Worm (Caenorhabditis elegans) whole organism, L3 larva: Measurements from ENCODE around the gene D1005.5.
A peak's percentile ranks its signal among the peaks of the same experiment; 100 is the strongest.

Source experiments
- R02D3.7 ChIP-seq: fragments of 150-350 bp; optimal IDR thresholded peaks from 2 replicates; lab custom pipeline; 2014; ENCODE audit warnings: missing biosample characterization, missing genetic modification characterization
- ZK546.5 ChIP-seq: sonication (generic microtip); optimal IDR thresholded peaks from 2 replicates; lab custom pipeline; 2017; ENCODE audit warnings: missing biosample characterization, missing genetic modification characterization
- aly-2 ChIP-seq: fragments of 150-350 bp; optimal IDR thresholded peaks from 2 replicates; lab custom pipeline; 2014; ENCODE audit warnings: missing biosample characterization, missing genetic modification characterization
- ama-1 ChIP-seq: fragments of 150-350 bp; optimal IDR thresholded peaks from 2 replicates; lab custom pipeline; 2018
- ceh-16 ChIP-seq: sonication (generic microtip); optimal IDR thresholded peaks from 2 replicates; lab custom pipeline; 2017; ENCODE audit warnings: missing biosample characterization, missing genetic modification characterization
- ceh-28 ChIP-seq: fragments of 150-350 bp; optimal IDR thresholded peaks from 2 replicates; lab custom pipeline; 2014; ENCODE audit warnings: missing biosample characterization, missing genetic modification reagents, missing genetic modification characterization
- ceh-82 ChIP-seq: fragments of 150-350 bp; optimal IDR thresholded peaks from 2 replicates; lab custom pipeline; 2014; ENCODE audit warnings: missing biosample characterization, missing genetic modification characterization
- ceh-9 ChIP-seq: sonication (generic microtip); optimal IDR thresholded peaks from 2 replicates; lab custom pipeline; 2018; ENCODE audit warnings: missing biosample characterization, missing genetic modification characterization
- daf-12 ChIP-seq: fragments of 150-350 bp; optimal IDR thresholded peaks from 2 replicates; lab custom pipeline; 2014; ENCODE audit warnings: missing biosample characterization, missing genetic modification reagents, missing genetic modification characterization
- egl-27 ChIP-seq: sonication (generic microtip); optimal IDR thresholded peaks from 4 replicates; lab custom pipeline; 2017; ENCODE audit warnings: missing biosample characterization, missing genetic modification reagents, missing genetic modification characterization
- egl-5 ChIP-seq: fragments of 150-350 bp; optimal IDR thresholded peaks from 2 replicates; lab custom pipeline; 2017; ENCODE audit warnings: missing biosample characterization, missing genetic modification reagents, missing genetic modification characterization, inconsistent platforms
- elt-1 ChIP-seq: fragments of 150-350 bp; optimal IDR thresholded peaks from 2 replicates; lab custom pipeline; 2014; ENCODE audit warnings: missing biosample characterization, missing genetic modification characterization
- elt-2 ChIP-seq: sonication (generic microtip); optimal IDR thresholded peaks from 2 replicates; lab custom pipeline; 2016; ENCODE audit warnings: missing genetic modification reagents, mild to moderate bottlenecking, missing genetic modification characterization, missing compliant biosample characterization
- elt-3 ChIP-seq, 3 experiments: fragments of 150-350 bp in 1 of 3; sonication (generic microtip) in 2 of 3; optimal IDR thresholded peaks; 2 replicates in 2 of 3; 4 replicates in 1 of 3; lab custom pipeline; 2014 to 2017; ENCODE audit warnings: missing biosample characterization in 3 of 3, missing genetic modification characterization in 3 of 3
- eor-1 ChIP-seq, 2 experiments: fragments of 150-350 bp; optimal IDR thresholded peaks; 2 replicates each; lab custom pipeline; 2014 to 2018; ENCODE audit warnings: missing biosample characterization in 2 of 2, missing genetic modification characterization in 2 of 2
- fkh-10 ChIP-seq: sonication (generic microtip); optimal IDR thresholded peaks from 2 replicates; lab custom pipeline; 2017; ENCODE audit warnings: missing biosample characterization, missing genetic modification reagents, missing genetic modification characterization
- fkh-2 ChIP-seq: fragments of 150-350 bp; optimal IDR thresholded peaks from 2 replicates; lab custom pipeline; 2014; ENCODE audit warnings: missing biosample characterization, missing genetic modification reagents, missing genetic modification characterization
- fos-1 ChIP-seq: fragments of 150-350 bp; optimal IDR thresholded peaks from 2 replicates; lab custom pipeline; 2014; ENCODE audit warnings: missing biosample characterization, missing genetic modification characterization
- hmg-11 ChIP-seq: sonication (generic microtip); optimal IDR thresholded peaks from 2 replicates; lab custom pipeline; 2016; ENCODE audit warnings: missing genetic modification characterization, missing compliant biosample characterization
- jun-1 ChIP-seq: fragments of 150-350 bp; optimal IDR thresholded peaks from 2 replicates; lab custom pipeline; 2014; ENCODE audit warnings: missing biosample characterization, missing genetic modification reagents, missing genetic modification characterization
- lin-15B ChIP-seq: fragments of 150-350 bp; optimal IDR thresholded peaks from 2 replicates; lab custom pipeline; 2014; ENCODE audit warnings: missing biosample characterization, missing genetic modification characterization
- lin-39 ChIP-seq: fragments of 150-350 bp; optimal IDR thresholded peaks from 2 replicates; lab custom pipeline; 2018; ENCODE audit warnings: missing biosample characterization, missing genetic modification reagents, missing genetic modification characterization
- lsy-12 ChIP-seq: sonication (generic microtip); optimal IDR thresholded peaks from 2 replicates; lab custom pipeline; 2016; ENCODE audit warnings: mild to moderate bottlenecking, missing genetic modification characterization, missing compliant biosample characterization
- mdl-1 ChIP-seq: fragments of 150-350 bp; optimal IDR thresholded peaks from 2 replicates; lab custom pipeline; 2014; ENCODE audit warnings: missing biosample characterization, missing genetic modification characterization
- mml-1 ChIP-seq: fragments of 150-350 bp; sonication (generic microtip); optimal IDR thresholded peaks from 3 replicates; lab custom pipeline; 2014; ENCODE audit warnings: missing biosample characterization, missing genetic modification characterization
- nfya-1 ChIP-seq: sonication (generic microtip); optimal IDR thresholded peaks from 2 replicates; lab custom pipeline; 2017; ENCODE audit warnings: missing genetic modification characterization, mild to moderate bottlenecking, missing compliant biosample characterization, antibody characterized with exemption, moderate library complexity; ENCODE audit not compliant: insufficient read depth
- nhr-11 ChIP-seq: fragments of 150-350 bp; optimal IDR thresholded peaks from 2 replicates; lab custom pipeline; 2014; ENCODE audit warnings: missing biosample characterization, missing genetic modification characterization
- nhr-12 ChIP-seq: fragments of 150-350 bp; optimal IDR thresholded peaks from 2 replicates; lab custom pipeline; 2014; ENCODE audit warnings: missing biosample characterization, missing genetic modification characterization
- nhr-23 ChIP-seq: fragments of 150-350 bp; optimal IDR thresholded peaks from 2 replicates; lab custom pipeline; 2014; ENCODE audit warnings: missing biosample characterization, missing genetic modification reagents, missing genetic modification characterization
- nhr-237 ChIP-seq: fragments of 150-350 bp; optimal IDR thresholded peaks from 2 replicates; lab custom pipeline; 2014; ENCODE audit warnings: missing biosample characterization, missing genetic modification characterization
- nhr-25 ChIP-seq: sonication (generic microtip); optimal IDR thresholded peaks from 2 replicates; lab custom pipeline; 2017; ENCODE audit warnings: missing biosample characterization, missing genetic modification characterization
- nhr-28 ChIP-seq: fragments of 150-350 bp; optimal IDR thresholded peaks from 2 replicates; lab custom pipeline; 2014; ENCODE audit warnings: missing biosample characterization, missing genetic modification characterization
- nhr-43 ChIP-seq: sonication (generic microtip); optimal IDR thresholded peaks from 2 replicates; lab custom pipeline; 2016; ENCODE audit warnings: mild to moderate bottlenecking, missing genetic modification characterization, missing compliant biosample characterization; ENCODE audit not compliant: poor library complexity, severe bottlenecking
- nhr-67 ChIP-seq: fragments of 150-350 bp; optimal IDR thresholded peaks from 2 replicates; lab custom pipeline; 2014; ENCODE audit warnings: missing biosample characterization, missing genetic modification characterization
- nhr-76 ChIP-seq: fragments of 150-350 bp; sonication (generic microtip); optimal IDR thresholded peaks from 5 replicates; lab custom pipeline; 2014; ENCODE audit warnings: missing biosample characterization, missing genetic modification characterization
- nhr-77 ChIP-seq: fragments of 150-350 bp; optimal IDR thresholded peaks from 2 replicates; lab custom pipeline; 2014; ENCODE audit warnings: missing biosample characterization, missing genetic modification characterization
- pha-4 ChIP-seq: fragments of 150-350 bp; optimal IDR thresholded peaks from 2 replicates; lab custom pipeline; 2014; ENCODE audit warnings: missing biosample characterization, missing genetic modification reagents, missing genetic modification characterization
- pqm-1 ChIP-seq: fragments of 150-350 bp; optimal IDR thresholded peaks from 2 replicates; lab custom pipeline; 2017; ENCODE audit warnings: missing biosample characterization, missing genetic modification characterization, inconsistent platforms
- sea-2 ChIP-seq: fragments of 150-350 bp; sonication (generic microtip); optimal IDR thresholded peaks from 4 replicates; lab custom pipeline; 2014; ENCODE audit warnings: missing biosample characterization, missing genetic modification reagents, missing genetic modification characterization
- skn-1 ChIP-seq: fragments of 150-350 bp; optimal IDR thresholded peaks from 2 replicates; lab custom pipeline; 2014; ENCODE audit warnings: missing biosample characterization, missing genetic modification characterization
- snpc-4 ChIP-seq: fragments of 150-350 bp; optimal IDR thresholded peaks from 2 replicates; lab custom pipeline; 2014; ENCODE audit warnings: missing biosample characterization, missing genetic modification characterization
- tbx-2 ChIP-seq: sonication (generic microtip); optimal IDR thresholded peaks from 2 replicates; lab custom pipeline; 2016; ENCODE audit warnings: mild to moderate bottlenecking, missing genetic modification characterization, missing compliant biosample characterization
- unc-39 ChIP-seq: sonication (generic microtip); optimal IDR thresholded peaks from 4 replicates; lab custom pipeline; 2017; ENCODE audit warnings: missing biosample characterization, missing genetic modification characterization
- unc-62 ChIP-seq: fragments of 150-350 bp; sonication (generic microtip); optimal IDR thresholded peaks from 4 replicates; lab custom pipeline; 2014; ENCODE audit warnings: missing biosample characterization, missing genetic modification reagents, missing genetic modification characterization
- zag-1 ChIP-seq: fragments of 150-350 bp; optimal IDR thresholded peaks from 2 replicates; lab custom pipeline; 2014; ENCODE audit warnings: missing biosample characterization, missing genetic modification characterization
- ztf-11 ChIP-seq: fragments of 150-350 bp; optimal IDR thresholded peaks from 2 replicates; lab custom pipeline; 2014; ENCODE audit warnings: missing biosample characterization, missing genetic modification characterization
- ztf-4 ChIP-seq: fragments of 150-350 bp; optimal IDR thresholded peaks from 2 replicates; lab custom pipeline; 2014; ENCODE audit warnings: missing biosample characterization, missing genetic modification characterization

Gene D1005.5

ce11 chrX:1503698-1504501, 31.1 kb upstream of the D1005.5 start:
- TF ChIP-seq ceh-82 (tag; lab: Kevin White, UChicago) = no peak
- TF ChIP-seq elt-1 (tag; lab: Kevin White, UChicago) = no peak
- TF ChIP-seq pha-4 (tag; lab: Kevin White, UChicago) = peak; percentile 92
- no peak for TF ChIP-seq nhr-77 (tag; lab: Kevin White, UChicago)
- no peak for TF ChIP-seq eor-1 (tag; optimal IDR thresholded peaks at IDR 0.05; lab: Kevin White, UChicago)
- no peak for TF ChIP-seq fkh-10 (GFP tag; lab: Kevin White, UChicago)
- peak; percentile 5 for TF ChIP-seq nhr-43 (tag; lab: Kevin White, UChicago)
- no peak for TF ChIP-seq nhr-11 (tag; lab: Kevin White, UChicago)
- no peak for TF ChIP-seq aly-2
- no peak for TF ChIP-seq unc-62 (GFP tag; lab: Kevin White, UChicago)
- no peak for TF ChIP-seq egl-27 (tag; lab: Kevin White, UChicago)
- no peak for TF ChIP-seq sea-2 (GFP tag; lab: Kevin White, UChicago)
- TF ChIP-seq mdl-1 (tag; lab: Kevin White, UChicago) = no peak
- TF ChIP-seq tbx-2 (tag; lab: Kevin White, UChicago) = no peak
- no peak for TF ChIP-seq fkh-2 (tag; lab: Kevin White, UChicago)
- no peak for TF ChIP-seq nhr-25
- TF ChIP-seq ceh-9 (tag; lab: Kevin White, UChicago) = no peak
- no peak for TF ChIP-seq R02D3.7 (tag; lab: Kevin White, UChicago)
- TF ChIP-seq ZK546.5 = no peak
- TF ChIP-seq mml-1 = no peak
- TF ChIP-seq skn-1 (tag; lab: Kevin White, UChicago) = no peak
- no peak for TF ChIP-seq ceh-16 (tag; lab: Kevin White, UChicago)
- no peak for TF ChIP-seq hmg-11 (tag; lab: Kevin White, UChicago)
- TF ChIP-seq nhr-12 (tag; lab: Kevin White, UChicago) = no peak
- peak; percentile 53 for TF ChIP-seq pqm-1 (tag; lab: Kevin White, UChicago)
- no peak for TF ChIP-seq lin-39
- peak; percentile 89 for TF ChIP-seq ztf-4
- TF ChIP-seq elt-3 (tag; optimal IDR thresholded peaks at IDR 0.05; lab: Kevin White, UChicago) = no peak
- TF ChIP-seq fos-1 (tag; lab: Kevin White, UChicago) = no peak
- TF ChIP-seq nhr-237 (tag; lab: Kevin White, UChicago) = no peak
- TF ChIP-seq nhr-76 (tag; lab: Kevin White, UChicago) = no peak
- peak; percentile 39 for TF ChIP-seq ama-1 (lab: Kevin White, UChicago)
- TF ChIP-seq nhr-23 (tag; lab: Kevin White, UChicago) = peak; percentile 11
- peak; percentile 79 for TF ChIP-seq jun-1 (tag; lab: Kevin White, UChicago)
- TF ChIP-seq ztf-11 (tag; lab: Kevin White, UChicago) = no peak
- no peak for TF ChIP-seq daf-12 (tag; lab: Kevin White, UChicago)
- TF ChIP-seq zag-1 (tag; lab: Kevin White, UChicago) = no peak
- no peak for TF ChIP-seq snpc-4 (tag; lab: Kevin White, UChicago)
- no peak for TF ChIP-seq nhr-67 (tag; lab: Kevin White, UChicago)
- TF ChIP-seq egl-5 (tag; lab: Kevin White, UChicago) = no peak
- TF ChIP-seq lin-15B = no peak
- TF ChIP-seq nfya-1 (tag; lab: Kevin White, UChicago) = no peak
- no peak for TF ChIP-seq nhr-28 (tag; lab: Kevin White, UChicago)
- TF ChIP-seq lsy-12 (tag; lab: Kevin White, UChicago) = peak; percentile 66
- peak; percentile 28 for TF ChIP-seq ceh-28 (tag; lab: Kevin White, UChicago)
- TF ChIP-seq elt-2 (tag; lab: Kevin White, UChicago) = no peak
- no peak for TF ChIP-seq unc-39 (tag; lab: Kevin White, UChicago)
